2 fruit fly cellular contexts compared by ENCODE assay signal in the genomic region with DNA sequence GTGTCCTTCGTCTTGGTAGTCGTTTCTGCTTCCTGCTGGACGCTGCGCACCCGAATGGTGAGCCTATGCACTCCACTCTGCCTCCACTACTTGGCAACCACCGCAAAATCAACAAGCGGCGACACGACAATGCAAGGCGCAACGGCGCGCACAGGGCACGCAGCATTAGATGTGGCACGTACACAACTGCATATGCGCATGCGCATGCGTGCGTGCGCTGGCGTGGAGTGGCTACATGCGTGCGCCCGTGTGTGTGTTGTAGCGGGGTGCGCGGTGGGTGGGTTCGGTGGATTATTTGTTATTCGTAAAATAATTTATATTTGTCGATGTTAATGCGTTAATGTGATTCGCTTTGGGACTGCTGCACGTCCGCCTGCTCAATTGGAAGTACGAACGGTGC.
TF ChIP-seq lines count a peak whose summit lies in the region.

No protein-coding gene starts in this region.

- TF ChIP-seq CTCF in whole organism, embryonic (GFP tag; optimal IDR thresholded peaks at IDR 0.05; lab: Kevin White, UChicago): no peak

TF ChIP-seq in whole organism, embryonic, 481 proteins besides CTCF, POLR2A, EP300 and RAD21:
- no peak for TF ChIP-seq CG4424 (GFP tag; optimal IDR thresholded peaks at IDR 0.05; lab: Kevin White, UChicago)
- 0 out of 3 replicates have a peak, but pooled peaks have one; percentile 39 for TF ChIP-seq Opbp (GFP tag; IDR thresholded peaks at IDR 0.05; lab: Robert Waterston, UW; ENCODE audit: partially characterized antibody)
- peak in 1 of 2 experiments; percentile 91 for TF ChIP-seq Dfd (GFP tag; optimal IDR thresholded peaks at IDR 0.05; lab: Kevin White, UChicago)
- no peak for TF ChIP-seq MBD-R2 (GFP tag; IDR thresholded peaks at IDR 0.05; lab: Robert Waterston, UW)
- peak; percentile 57 for TF ChIP-seq Ets65A (GFP tag; lab: Kevin White, UChicago)
- no peak for TF ChIP-seq CG11504 (tag; optimal IDR thresholded peaks at IDR 0.05; lab: Kevin White, UChicago)
- TF ChIP-seq rib (GFP tag; IDR thresholded peaks at IDR 0.05; lab: Robert Waterston, UW): no peak
- TF ChIP-seq CG2712 (tag; optimal IDR thresholded peaks at IDR 0.05; lab: Kevin White, UChicago): no peak
- TF ChIP-seq bsh (GFP tag; optimal IDR thresholded peaks at IDR 0.05; lab: Kevin White, UChicago): no peak
- no peak for TF ChIP-seq CG17829 (tag; optimal IDR thresholded peaks at IDR 0.05; lab: Kevin White, UChicago)
- no peak for TF ChIP-seq pan (optimal IDR thresholded peaks at IDR 0.05; lab: Kevin White, UChicago)
- peak in 1 of 2 experiments; percentile 16 for TF ChIP-seq pan (GFP tag; optimal IDR thresholded peaks at IDR 0.05 in 1 of 2, IDR thresholded peaks at IDR 0.05 in 1 of 2)
- peak; percentile 11 for TF ChIP-seq CG15479 (GFP tag; optimal IDR thresholded peaks at IDR 0.05; lab: Kevin White, UChicago)
- TF ChIP-seq kni (GFP tag; optimal IDR thresholded peaks at IDR 0.05; lab: Kevin White, UChicago): peak; percentile 60
- 0 out of 3 replicates have a peak, but pooled peaks have one; percentile 28 for TF ChIP-seq otp (GFP tag; IDR thresholded peaks at IDR 0.05; lab: Robert Waterston, UW)
- TF ChIP-seq nmo (GFP tag; optimal IDR thresholded peaks at IDR 0.05; lab: Kevin White, UChicago): no peak
- TF ChIP-seq chinmo (GFP tag; IDR thresholded peaks at IDR 0.05; lab: Robert Waterston, UW; ENCODE audit: partially characterized antibody): 0 out of 4 replicates have a peak, but pooled peaks have one; percentile 23
- no peak for TF ChIP-seq CG7963 (GFP tag; IDR thresholded peaks at IDR 0.05; lab: Robert Waterston, UW; ENCODE audit: partially characterized antibody)
- TF ChIP-seq ewg (GFP tag; optimal IDR thresholded peaks at IDR 0.05; lab: Kevin White, UChicago): peak; percentile 85
- no peak for TF ChIP-seq CG18599 (GFP tag; optimal IDR thresholded peaks at IDR 0.05; lab: Kevin White, UChicago)
- TF ChIP-seq Bteb2 (GFP tag; optimal IDR thresholded peaks at IDR 0.05; lab: Kevin White, UChicago): no peak
- no peak for TF ChIP-seq Gsc (GFP tag; IDR thresholded peaks at IDR 0.05; lab: Robert Waterston, UW)
- peak; percentile 68 for TF ChIP-seq Med (GFP tag; lab: Kevin White, UChicago)
- TF ChIP-seq sens (GFP tag; lab: Kevin White, UChicago): peak; percentile 32
- TF ChIP-seq ato (GFP tag; IDR thresholded peaks at IDR 0.05; lab: Robert Waterston, UW; ENCODE audit: partially characterized antibody): 0 out of 2 replicates have a peak, but pooled peaks have one; percentile 14
- no peak for TF ChIP-seq E2f2 (GFP tag; IDR thresholded peaks at IDR 0.05; lab: Robert Waterston, UW)
- peak; percentile 99 for TF ChIP-seq Hr39 (optimal IDR thresholded peaks at IDR 0.05; lab: Kevin White, UChicago)
- 0 out of 3 replicates have a peak, but pooled peaks have one; percentile 28 for TF ChIP-seq CG14860 (GFP tag; IDR thresholded peaks at IDR 0.05; lab: Robert Waterston, UW; ENCODE audit: partially characterized antibody)
- no peak for TF ChIP-seq BEAF-32 (GFP tag; optimal IDR thresholded peaks at IDR 0.05; lab: Kevin White, UChicago)
- TF ChIP-seq CG4282 (GFP tag; optimal IDR thresholded peaks at IDR 0.05; lab: Kevin White, UChicago): no peak
- TF ChIP-seq cg (GFP tag; optimal IDR thresholded peaks at IDR 0.05; lab: Kevin White, UChicago): peak; percentile 24

TF ChIP-seq in whole organism, wandering third instar larva, 38 proteins besides CTCF, POLR2A, EP300 and RAD21:
- TF ChIP-seq Mio (GFP tag; optimal IDR thresholded peaks at IDR 0.05; lab: Kevin White, UChicago) (no peak), pan (optimal IDR thresholded peaks at IDR 0.05; lab: Kevin White, UChicago) (peak; percentile 67), Myc (optimal IDR thresholded peaks at IDR 0.05; lab: Kevin White, UChicago) (no peak), Hr83 (GFP tag; optimal IDR thresholded peaks at IDR 0.05; lab: Kevin White, UChicago; ENCODE audit: poor library complexity, severe bottlenecking) (no peak), h (GFP tag; optimal IDR thresholded peaks at IDR 0.05; lab: Kevin White, UChicago) (no peak)
TF ChIP-seq in whole organism, wandering third instar larva: peak in this region for 1.
